Comparison of ENCODE assay signal across 1 fruit fly cellular context in the genomic region with DNA sequence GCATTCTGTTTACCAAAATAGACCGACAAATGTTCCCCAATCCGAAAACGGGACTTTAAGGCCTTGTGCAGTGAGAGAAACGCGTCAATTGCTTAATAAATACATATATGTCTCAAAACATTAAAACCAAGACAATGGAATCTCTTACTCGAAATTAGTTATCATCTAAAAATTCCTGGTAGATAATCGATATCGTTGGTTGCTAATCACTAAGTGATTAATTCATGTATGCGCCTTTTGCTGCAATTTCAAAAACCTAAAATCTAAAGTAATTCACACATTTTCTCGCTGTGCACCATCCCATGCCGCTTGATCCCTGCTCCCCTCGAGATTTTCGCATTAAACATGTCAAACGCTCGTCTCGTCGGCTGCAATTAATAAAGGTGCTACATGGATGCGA.
TF ChIP-seq lines count a peak whose summit lies in the region.

No protein-coding gene starts in this region.

TF ChIP-seq in whole organism, embryonic, 481 proteins besides CTCF, POLR2A, EP300 and RAD21 (continued from another document and continues in another):
- TF ChIP-seq Ravus (GFP tag; IDR thresholded peaks at IDR 0.05; lab: Robert Waterston, UW) (no peak), H15 (GFP tag; IDR thresholded peaks at IDR 0.05; lab: Robert Waterston, UW) (no peak), CG12104 (GFP tag; optimal IDR thresholded peaks at IDR 0.05; lab: Kevin White, UChicago) (no peak), CG17385 (GFP tag; optimal IDR thresholded peaks at IDR 0.05; lab: Kevin White, UChicago) (no peak), oc (tag; optimal IDR thresholded peaks at IDR 0.05; lab: Kevin White, UChicago) (no peak), shn (GFP tag; optimal IDR thresholded peaks at IDR 0.05; lab: Kevin White, UChicago) (no peak), slp2 (GFP tag; optimal IDR thresholded peaks at IDR 0.05; lab: Kevin White, UChicago) (no peak), CG5245 (GFP tag; optimal IDR thresholded peaks at IDR 0.05; lab: Kevin White, UChicago) (no peak), Lpt (GFP tag; optimal IDR thresholded peaks at IDR 0.05; lab: Kevin White, UChicago) (no peak), Fer2 (tag; optimal IDR thresholded peaks at IDR 0.05; lab: Kevin White, UChicago) (no peak), chinmo (GFP tag; IDR thresholded peaks at IDR 0.05; lab: Robert Waterston, UW; ENCODE audit: partially characterized antibody) (no peak), CG13894 (tag; optimal IDR thresholded peaks at IDR 0.05; lab: Kevin White, UChicago) (no peak), CG17359 (tag; optimal IDR thresholded peaks at IDR 0.05; lab: Kevin White, UChicago) (peak; percentile 2), br (optimal IDR thresholded peaks at IDR 0.05; lab: Kevin White, UChicago) (no peak), Sox102F (GFP tag; optimal IDR thresholded peaks at IDR 0.05; lab: Kevin White, UChicago) (peak; percentile 24), zfh1 (GFP tag; IDR thresholded peaks at IDR 0.05; lab: Robert Waterston, UW) (peak; percentile 45; the same call in 1 of the 3 replicates), MESR4 (GFP tag; optimal IDR thresholded peaks at IDR 0.05; lab: Kevin White, UChicago) (no peak), crp (GFP tag; optimal IDR thresholded peaks at IDR 0.05; lab: Kevin White, UChicago) (no peak), Ssrp (tag; optimal IDR thresholded peaks at IDR 0.05; lab: Kevin White, UChicago) (peak; percentile 35), CG31441 (GFP tag; IDR thresholded peaks at IDR 0.05; lab: Robert Waterston, UW) (peak; percentile 49), ato (GFP tag; IDR thresholded peaks at IDR 0.05; lab: Robert Waterston, UW; ENCODE audit: partially characterized antibody) (no peak), exex (tag; optimal IDR thresholded peaks at IDR 0.05; lab: Kevin White, UChicago) (no peak), sisA (GFP tag; IDR thresholded peaks at IDR 0.05; lab: Robert Waterston, UW) (0 out of 2 replicates have a peak, but pooled peaks have one; percentile 7), Hmr (GFP tag; optimal IDR thresholded peaks at IDR 0.05; lab: Kevin White, UChicago) (no peak), CG16815 (GFP tag; optimal IDR thresholded peaks at IDR 0.05; lab: Kevin White, UChicago) (peak; percentile 33), CG2875 (GFP tag; optimal IDR thresholded peaks at IDR 0.05; lab: Kevin White, UChicago) (peak; percentile 10), pnt (GFP tag; optimal IDR thresholded peaks at IDR 0.05; lab: Kevin White, UChicago) (no peak), Hsf (GFP tag; optimal IDR thresholded peaks at IDR 0.05; lab: Kevin White, UChicago) (peak; percentile 30), dpn (GFP tag; optimal IDR thresholded peaks at IDR 0.05; lab: Kevin White, UChicago) (no peak), CG9609 (GFP tag; optimal IDR thresholded peaks at IDR 0.05; lab: Kevin White, UChicago) (no peak), CG8924 (tag; optimal IDR thresholded peaks at IDR 0.05; lab: Kevin White, UChicago) (no peak), fru (optimal IDR thresholded peaks at IDR 0.05; lab: Kevin White, UChicago) (no peak), pum (GFP tag; optimal IDR thresholded peaks at IDR 0.05; lab: Kevin White, UChicago) (no peak), Sry-β (GFP tag; optimal IDR thresholded peaks at IDR 0.05; lab: Kevin White, UChicago) (no peak), CG16779 (GFP tag; IDR thresholded peaks at IDR 0.05; lab: Robert Waterston, UW) (no peak), bigmax (GFP tag; optimal IDR thresholded peaks at IDR 0.05; lab: Kevin White, UChicago) (no peak), CG4328 (GFP tag; optimal IDR thresholded peaks at IDR 0.05; lab: Kevin White, UChicago) (no peak), grn (GFP tag; optimal IDR thresholded peaks at IDR 0.05; lab: Kevin White, UChicago) (no peak), CG11398 (GFP tag; optimal IDR thresholded peaks at IDR 0.05; lab: Kevin White, UChicago) (no peak), D19A (tag; optimal IDR thresholded peaks at IDR 0.05; lab: Kevin White, UChicago) (peak; percentile 25), ash1 (GFP tag; optimal IDR thresholded peaks at IDR 0.05; lab: Kevin White, UChicago) (no peak), CG18619 (GFP tag; optimal IDR thresholded peaks at IDR 0.05; lab: Kevin White, UChicago) (peak; percentile 1), CG7987 (GFP tag; optimal IDR thresholded peaks at IDR 0.05; lab: Kevin White, UChicago) (no peak), Atf6 (GFP tag; IDR thresholded peaks at IDR 0.05; lab: Robert Waterston, UW) (no peak), CG9932 (GFP tag; IDR thresholded peaks at IDR 0.05; lab: Robert Waterston, UW) (no peak), CG7745 (tag; optimal IDR thresholded peaks at IDR 0.05; lab: Kevin White, UChicago) (no peak), Ada2b (GFP tag; IDR thresholded peaks at IDR 0.05; lab: Robert Waterston, UW) (no peak), Ets65A (GFP tag; lab: Kevin White, UChicago) (no peak), kay (GFP tag; optimal IDR thresholded peaks at IDR 0.05; lab: Kevin White, UChicago) (no peak), NfI (GFP tag; optimal IDR thresholded peaks at IDR 0.05; lab: Kevin White, UChicago) (no peak), CG17612 (GFP tag; IDR thresholded peaks at IDR 0.05; lab: Robert Waterston, UW) (no peak), seq (GFP tag; IDR thresholded peaks at IDR 0.05; lab: Robert Waterston, UW) (no peak), CG2199 (GFP tag; IDR thresholded peaks at IDR 0.05; lab: Robert Waterston, UW) (no peak), chn (GFP tag; optimal IDR thresholded peaks at IDR 0.05; lab: Kevin White, UChicago) (no peak), CG3726 (GFP tag; IDR thresholded peaks at IDR 0.05; lab: Robert Waterston, UW) (no peak), Asciz (GFP tag; optimal IDR thresholded peaks at IDR 0.05; lab: Kevin White, UChicago) (no peak), Sin3A (optimal IDR thresholded peaks at IDR 0.05; lab: Kevin White, UChicago) (no peak), Dek (tag; optimal IDR thresholded peaks at IDR 0.05; lab: Kevin White, UChicago) (no peak), corto (GFP tag; optimal IDR thresholded peaks at IDR 0.05; lab: Kevin White, UChicago) (no peak), CG6689 (GFP tag; IDR thresholded peaks at IDR 0.05; lab: Robert Waterston, UW) (peak; percentile 19; the same call in 1 of the 2 replicates), CG17328 (GFP tag; IDR thresholded peaks at IDR 0.05; lab: Robert Waterston, UW) (no peak), Drgx (GFP tag; IDR thresholded peaks at IDR 0.05; lab: Robert Waterston, UW) (no peak), Pdp1 (GFP tag; optimal IDR thresholded peaks at IDR 0.05; lab: Kevin White, UChicago) (no peak), CG34224 (GFP tag; IDR thresholded peaks at IDR 0.05; lab: Robert Waterston, UW; ENCODE audit: partially characterized antibody) (no peak), Xbp1 (GFP tag; optimal IDR thresholded peaks at IDR 0.05; lab: Kevin White, UChicago) (peak; percentile 15), ken (GFP tag; IDR thresholded peaks at IDR 0.05; lab: Robert Waterston, UW) (no peak), tx (GFP tag; optimal IDR thresholded peaks at IDR 0.05; lab: Kevin White, UChicago) (no peak), CG31388 (GFP tag; optimal IDR thresholded peaks at IDR 0.05; lab: Kevin White, UChicago) (no peak), Mes4 (GFP tag; optimal IDR thresholded peaks at IDR 0.05; lab: Kevin White, UChicago) (peak; percentile 27), Ptx1 (GFP tag; IDR thresholded peaks at IDR 0.05; lab: Robert Waterston, UW) (no peak), CG4404 (GFP tag; IDR thresholded peaks at IDR 0.05; lab: Robert Waterston, UW) (no peak), B-H1 (GFP tag; IDR thresholded peaks at IDR 0.05; lab: Robert Waterston, UW) (no peak), ftz-f1 (GFP tag; optimal IDR thresholded peaks at IDR 0.05; lab: Kevin White, UChicago) (no peak), trh (GFP tag; optimal IDR thresholded peaks at IDR 0.05; lab: Kevin White, UChicago) (no peak), salm (tag; optimal IDR thresholded peaks at IDR 0.05; lab: Kevin White, UChicago) (no peak), da (GFP tag; optimal IDR thresholded peaks at IDR 0.05; lab: Kevin White, UChicago) (no peak), Spps (tag; optimal IDR thresholded peaks at IDR 0.05; lab: Kevin White, UChicago) (peak; percentile 41), NK7.1 (GFP tag; optimal IDR thresholded peaks at IDR 0.05; lab: Kevin White, UChicago) (no peak), hth (optimal IDR thresholded peaks at IDR 0.05; lab: Kevin White, UChicago) (no peak), gcm2 (GFP tag; optimal IDR thresholded peaks at IDR 0.05; lab: Kevin White, UChicago) (no peak), Sox100B (GFP tag; optimal IDR thresholded peaks at IDR 0.05; lab: Kevin White, UChicago) (peak; percentile 3), Nf-YB (GFP tag; optimal IDR thresholded peaks at IDR 0.05; lab: Kevin White, UChicago) (no peak), Oli (tag; optimal IDR thresholded peaks at IDR 0.05; lab: Kevin White, UChicago) (peak; percentile 19), caup (GFP tag; optimal IDR thresholded peaks at IDR 0.05; lab: Kevin White, UChicago; ENCODE audit: severe bottlenecking) (no peak), zen (tag; optimal IDR thresholded peaks at IDR 0.05; lab: Kevin White, UChicago) (no peak), sr (GFP tag; IDR thresholded peaks at IDR 0.05; lab: Robert Waterston, UW) (no peak), sc (optimal IDR thresholded peaks at IDR 0.05; lab: Kevin White, UChicago) (no peak), sc (GFP tag; optimal IDR thresholded peaks at IDR 0.05; lab: Kevin White, UChicago) (no peak), Antp (GFP tag; optimal IDR thresholded peaks at IDR 0.05; lab: Kevin White, UChicago) (no peak), fd3F (GFP tag; optimal IDR thresholded peaks at IDR 0.05; lab: Kevin White, UChicago) (no peak), Blimp-1 (GFP tag; optimal IDR thresholded peaks at IDR 0.05; lab: Kevin White, UChicago) (peak; percentile 52), Fer1 (GFP tag; optimal IDR thresholded peaks at IDR 0.05; lab: Kevin White, UChicago) (no peak), hbn (GFP tag; IDR thresholded peaks at IDR 0.05; lab: Robert Waterston, UW; ENCODE audit: partially characterized antibody) (no peak), Doc3 (GFP tag; IDR thresholded peaks at IDR 0.05; lab: Robert Waterston, UW; ENCODE audit: partially characterized antibody) (no peak), CG10959 (GFP tag; IDR thresholded peaks at IDR 0.05; lab: Robert Waterston, UW) (no peak), CG42726 (GFP tag; IDR thresholded peaks at IDR 0.05; lab: Robert Waterston, UW; ENCODE audit: partially characterized antibody) (no peak), wdn (GFP tag; IDR thresholded peaks at IDR 0.05; lab: Robert Waterston, UW) (no peak), CG17568 (GFP tag; optimal IDR thresholded peaks at IDR 0.05; lab: Kevin White, UChicago) (no peak), sens-2 (GFP tag; IDR thresholded peaks at IDR 0.05; lab: Robert Waterston, UW) (no peak), E2f2 (GFP tag; IDR thresholded peaks at IDR 0.05; lab: Robert Waterston, UW) (no peak), nmo (GFP tag; optimal IDR thresholded peaks at IDR 0.05; lab: Kevin White, UChicago) (peak; percentile 37), CG9797 (GFP tag; optimal IDR thresholded peaks at IDR 0.05; lab: Kevin White, UChicago) (no peak), ci (GFP tag; IDR thresholded peaks at IDR 0.05; lab: Robert Waterston, UW) (no peak), slbo (GFP tag; IDR thresholded peaks at IDR 0.05; lab: Robert Waterston, UW) (no peak), stwl (tag; optimal IDR thresholded peaks at IDR 0.05; lab: Kevin White, UChicago) (no peak), GATAe (GFP tag; conservative IDR thresholded peaks at IDR 0.05; lab: Robert Waterston, UW) (no peak), CG10274 (GFP tag; optimal IDR thresholded peaks at IDR 0.05; lab: Kevin White, UChicago) (no peak), CoRest (tag; optimal IDR thresholded peaks at IDR 0.05; lab: Kevin White, UChicago) (peak; percentile 12), gce (GFP tag; IDR thresholded peaks at IDR 0.05; lab: Robert Waterston, UW) (no peak), cwo (GFP tag; optimal IDR thresholded peaks at IDR 0.05; lab: Kevin White, UChicago) (no peak), CG3163 (GFP tag; optimal IDR thresholded peaks at IDR 0.05; lab: Kevin White, UChicago) (no peak), CG11093 (GFP tag; IDR thresholded peaks at IDR 0.05; lab: Robert Waterston, UW) (no peak), jing (GFP tag; optimal IDR thresholded peaks at IDR 0.05; lab: Kevin White, UChicago) (no peak), CG14441 (GFP tag; IDR thresholded peaks at IDR 0.05; lab: Robert Waterston, UW) (no peak), CG5180 (GFP tag; optimal IDR thresholded peaks at IDR 0.05; lab: Kevin White, UChicago) (no peak), CG12659 (GFP tag; optimal IDR thresholded peaks at IDR 0.05; lab: Kevin White, UChicago) (no peak), CG10366 (GFP tag; IDR thresholded peaks at IDR 0.05; lab: Robert Waterston, UW) (no peak), Opbp (GFP tag; IDR thresholded peaks at IDR 0.05; lab: Robert Waterston, UW; ENCODE audit: partially characterized antibody) (no peak), CG6254 (GFP tag; optimal IDR thresholded peaks at IDR 0.05; lab: Kevin White, UChicago) (no peak), ssp (GFP tag; IDR thresholded peaks at IDR 0.05; lab: Robert Waterston, UW) (no peak), D (optimal IDR thresholded peaks at IDR 0.05; lab: Kevin White, UChicago) (no peak), D (GFP tag; optimal IDR thresholded peaks at IDR 0.05; lab: Kevin White, UChicago) (peak; percentile 36), Hand (GFP tag; optimal IDR thresholded peaks at IDR 0.05; lab: Kevin White, UChicago) (no peak), wek (GFP tag; optimal IDR thresholded peaks at IDR 0.05; lab: Kevin White, UChicago) (no peak), CG2120 (GFP tag; optimal IDR thresholded peaks at IDR 0.05; lab: Kevin White, UChicago) (no peak), unpg (GFP tag; optimal IDR thresholded peaks at IDR 0.05; lab: Kevin White, UChicago) (peak; percentile 18), Fer3 (tag; optimal IDR thresholded peaks at IDR 0.05; lab: Kevin White, UChicago) (no peak), ATbp (GFP tag; optimal IDR thresholded peaks at IDR 0.05; lab: Kevin White, UChicago) (peak; percentile 6), Dp (GFP tag; optimal IDR thresholded peaks at IDR 0.05; lab: Kevin White, UChicago) (no peak), org-1 (GFP tag; optimal IDR thresholded peaks at IDR 0.05; lab: Kevin White, UChicago) (no peak), Max (GFP tag; optimal IDR thresholded peaks at IDR 0.05; lab: Kevin White, UChicago) (no peak), fd96Cb (tag; optimal IDR thresholded peaks at IDR 0.05; lab: Kevin White, UChicago) (peak; percentile 28), HHEX (GFP tag; optimal IDR thresholded peaks at IDR 0.05; lab: Kevin White, UChicago) (no peak), CG4617 (GFP tag; optimal IDR thresholded peaks at IDR 0.05; lab: Kevin White, UChicago; ENCODE audit: borderline replicate concordance) (no peak), usp (GFP tag; optimal IDR thresholded peaks at IDR 0.05; lab: Kevin White, UChicago) (no peak)
